Worm (Caenorhabditis elegans) whole organism, L4 larva: ENCODE measurements around the gene nhr-182.

ENCODE experiments used
- D1046.2 ChIP-seq: fragments of 200-800 bp; sonication (Bioruptor generic); IDR thresholded peaks from 2 replicates; pipeline ENCODE4 v1.3.6; 2022; ENCODE audit warnings: missing genetic modification characterization, missing compliant biosample characterization
- F37D6.2 ChIP-seq: sonication (generic microtip); optimal IDR thresholded peaks from 2 replicates; lab custom pipeline; 2016; ENCODE audit warnings: mild to moderate bottlenecking, missing genetic modification characterization, missing compliant biosample characterization
- F44E2.7 ChIP-seq: fragments of 200-800 bp; sonication (Bioruptor generic); IDR thresholded peaks from 2 replicates; pipeline ENCODE4 v2.1.2; 2022; ENCODE audit warnings: missing genetic modification characterization, missing compliant biosample characterization
- F49E8.2 ChIP-seq: sonication (generic microtip); optimal IDR thresholded peaks from 2 replicates; lab custom pipeline; 2016; ENCODE audit warnings: missing compliant biosample characterization, mild to moderate bottlenecking, missing genetic modification characterization, borderline replicate concordance
- T20F7.1 ChIP-seq: fragments of 200-800 bp; sonication (Bioruptor generic); optimal IDR thresholded peaks from 2 replicates; lab custom pipeline; 2018; ENCODE audit warnings: mild to moderate bottlenecking, missing genetic modification characterization, missing compliant biosample characterization
- T26A8.4 ChIP-seq: fragments of 200-800 bp; sonication (Bioruptor generic); IDR thresholded peaks from 2 replicates; pipeline ENCODE4 v1.3.6; 2022; ENCODE audit warnings: missing genetic modification characterization, missing compliant biosample characterization
- Y48G9A.11 ChIP-seq: fragments of 200-800 bp; sonication (Bioruptor generic); IDR thresholded peaks from 2 replicates; pipeline ENCODE4 v1.3.6; 2022; ENCODE audit warnings: missing genetic modification reagents, missing genetic modification characterization, missing compliant biosample characterization
- Y75B8A.6 ChIP-seq: fragments of 200-800 bp; sonication (Bioruptor generic); IDR thresholded peaks from 2 replicates; pipeline ENCODE4 v1.3.6; 2022; ENCODE audit warnings: missing genetic modification reagents, missing genetic modification characterization, missing compliant biosample characterization
- ZK337.2 ChIP-seq: fragments of 200-800 bp; sonication (Bioruptor generic); IDR thresholded peaks from 2 replicates; pipeline ENCODE4 v1.3.6; 2022; ENCODE audit warnings: missing genetic modification reagents, missing genetic modification characterization, missing compliant biosample characterization
- aha-1 ChIP-seq: fragments of 150-350 bp; peaks from one replicate; lab custom pipeline; 2014; ENCODE audit warnings: missing biosample characterization, missing genetic modification characterization
- aly-2 ChIP-seq: sonication (generic microtip); optimal IDR thresholded peaks from 2 replicates; lab custom pipeline; 2018; ENCODE audit warnings: missing biosample characterization, missing genetic modification characterization
- ama-1 ChIP-seq: fragments of 150-350 bp; optimal IDR thresholded peaks from 2 replicates; lab custom pipeline; 2014; ENCODE audit warnings: inconsistent platforms, mixed read lengths
- attf-4 ChIP-seq: sonication (generic microtip); optimal IDR thresholded peaks from 3 replicates; lab custom pipeline; 2017; ENCODE audit warnings: missing biosample characterization, missing genetic modification characterization
- ceh-20 ChIP-seq: fragments of 200-800 bp; sonication (Bioruptor generic); IDR thresholded peaks from 2 replicates; pipeline ENCODE4 v1.3.6; 2022; ENCODE audit warnings: missing genetic modification reagents, missing genetic modification characterization, missing compliant biosample characterization
- ces-1 ChIP-seq: fragments of 150-350 bp; sonication (generic microtip); optimal IDR thresholded peaks from 4 replicates; lab custom pipeline; 2014; ENCODE audit warnings: missing biosample characterization, missing genetic modification reagents, missing genetic modification characterization
- dmd-6 ChIP-seq: fragments of 200-800 bp; sonication (Bioruptor generic); IDR thresholded peaks from 2 replicates; pipeline ENCODE4 v1.3.6; 2022; ENCODE audit warnings: missing genetic modification reagents, missing genetic modification characterization, missing compliant biosample characterization
- dmd-9 ChIP-seq: fragments of 200-800 bp; sonication (Bioruptor generic); IDR thresholded peaks from 2 replicates; pipeline ENCODE4 v1.3.6; 2022; ENCODE audit warnings: missing genetic modification reagents, missing genetic modification characterization, missing compliant biosample characterization
- dpl-1 ChIP-seq: fragments of 150-350 bp; optimal IDR thresholded peaks from 2 replicates; lab custom pipeline; 2014; ENCODE audit warnings: missing biosample characterization, missing genetic modification reagents, missing genetic modification characterization
- duxl-1 ChIP-seq: sonication (generic microtip); optimal IDR thresholded peaks from 2 replicates; lab custom pipeline; 2016; ENCODE audit warnings: mild to moderate bottlenecking, missing genetic modification characterization, moderate library complexity, missing compliant biosample characterization; ENCODE audit not compliant: poor library complexity
- dve-1 ChIP-seq: sonication (generic microtip); optimal IDR thresholded peaks from 2 replicates; lab custom pipeline; 2017; ENCODE audit warnings: antibody characterized with exemption, mild to moderate bottlenecking, missing genetic modification characterization, missing compliant biosample characterization; ENCODE audit not compliant: insufficient read depth
- egl-43 ChIP-seq: fragments of 200-800 bp; sonication (Bioruptor generic); IDR thresholded peaks from 2 replicates; pipeline ENCODE4 v1.3.6; 2022; ENCODE audit warnings: missing genetic modification reagents, missing genetic modification characterization, missing compliant biosample characterization
- fkh-10 ChIP-seq: fragments of 150-350 bp; optimal IDR thresholded peaks from 2 replicates; lab custom pipeline; 2014; ENCODE audit warnings: missing biosample characterization, missing genetic modification reagents, missing genetic modification characterization
- hif-1 ChIP-seq, 2 experiments: sonication (generic microtip); optimal IDR thresholded peaks; 2 replicates each; lab custom pipeline; 2016 to 2017; ENCODE audit warnings: missing compliant biosample characterization in 2 of 2, missing genetic modification characterization in 2 of 2, missing genetic modification reagents in 2 of 2, missing genotype in 2 of 2, mild to moderate bottlenecking in 1 of 2
- hlh-30 ChIP-seq: sonication (generic microtip); optimal IDR thresholded peaks from 2 replicates; lab custom pipeline; 2017; ENCODE audit warnings: antibody characterized with exemption, mild to moderate bottlenecking, missing genetic modification characterization, missing compliant biosample characterization; ENCODE audit not compliant: insufficient read depth
- jun-1 ChIP-seq: fragments of 150-350 bp; optimal IDR thresholded peaks from 2 replicates; lab custom pipeline; 2014; ENCODE audit warnings: missing biosample characterization, missing genetic modification reagents, missing genetic modification characterization
- lim-7 ChIP-seq: fragments of 200-800 bp; sonication (Bioruptor generic); IDR thresholded peaks from 2 replicates; pipeline ENCODE4 v1.3.6; 2022; ENCODE audit warnings: missing genetic modification characterization, missing compliant biosample characterization
- lin-13 ChIP-seq: fragments of 150-350 bp; optimal IDR thresholded peaks from 2 replicates; lab custom pipeline; 2014; ENCODE audit warnings: missing biosample characterization, missing genetic modification reagents, missing genetic modification characterization
- lin-29 ChIP-seq: fragments of 200-800 bp; sonication (Bioruptor generic); IDR thresholded peaks from 2 replicates; pipeline ENCODE4 v1.3.6; 2022; ENCODE audit warnings: missing genetic modification reagents, missing genetic modification characterization, missing compliant biosample characterization
- lin-38 ChIP-seq: fragments of 200-800 bp; sonication (Bioruptor generic); IDR thresholded peaks from 2 replicates; pipeline ENCODE4 v1.3.6; 2022; ENCODE audit warnings: missing genetic modification reagents, missing genetic modification characterization, missing compliant biosample characterization
- mep-1 ChIP-seq: fragments of 150-350 bp; sonication (generic microtip); optimal IDR thresholded peaks from 3 replicates; lab custom pipeline; 2014; ENCODE audit warnings: missing biosample characterization, missing genetic modification characterization
- nhr-111 ChIP-seq: fragments of 200-800 bp; sonication (Bioruptor generic); optimal IDR thresholded peaks from 2 replicates; lab custom pipeline; 2018; ENCODE audit warnings: mild to moderate bottlenecking, missing genetic modification characterization, missing compliant biosample characterization
- nhr-28 ChIP-seq: fragments of 150-350 bp; optimal IDR thresholded peaks from 2 replicates; lab custom pipeline; 2014; ENCODE audit warnings: missing biosample characterization, missing genetic modification characterization
- nhr-48 ChIP-seq: sonication (generic microtip); optimal IDR thresholded peaks from 2 replicates; lab custom pipeline; 2016; ENCODE audit warnings: mild to moderate bottlenecking, missing genetic modification characterization, missing compliant biosample characterization
- nhr-76 ChIP-seq: fragments of 150-350 bp; optimal IDR thresholded peaks from 2 replicates; lab custom pipeline; 2014; ENCODE audit warnings: missing biosample characterization, missing genetic modification characterization
- nhr-77 ChIP-seq: fragments of 150-350 bp; optimal IDR thresholded peaks from 2 replicates; lab custom pipeline; 2014; ENCODE audit warnings: missing biosample characterization, missing genetic modification characterization
- pha-4 ChIP-seq, 2 experiments: fragments of 150-350 bp in 1 of 2; fragments of 200-800 bp in 1 of 2; sonication (Bioruptor generic) in 1 of 2; IDR thresholded peaks in 1 of 2; optimal IDR thresholded peaks in 1 of 2; 2 replicates each; pipeline versions ENCODE4 v1.3.6 to Lab custom; 2014 to 2022; ENCODE audit warnings: missing genetic modification characterization in 2 of 2, missing genetic modification reagents in 2 of 2, missing biosample characterization in 1 of 2, missing compliant biosample characterization in 1 of 2
- php-3 ChIP-seq: fragments of 200-800 bp; sonication (Bioruptor generic); IDR thresholded peaks from 2 replicates; pipeline ENCODE4 v1.3.6; 2022; ENCODE audit warnings: missing genetic modification reagents, missing genetic modification characterization, missing compliant biosample characterization
- set-16 ChIP-seq: fragments of 200-800 bp; sonication (Bioruptor generic); IDR thresholded peaks from 2 replicates; pipeline ENCODE4 v1.3.6; 2022; ENCODE audit warnings: missing genetic modification reagents, missing genetic modification characterization, missing compliant biosample characterization
- spr-1 ChIP-seq: sonication (generic microtip); optimal IDR thresholded peaks from 2 replicates; lab custom pipeline; 2016; ENCODE audit warnings: mild to moderate bottlenecking, missing genetic modification characterization, missing compliant biosample characterization
- tag-97 ChIP-seq: fragments of 200-800 bp; sonication (Bioruptor generic); IDR thresholded peaks from 2 replicates; pipeline ENCODE4 v1.3.6; 2022; ENCODE audit warnings: missing genetic modification characterization, missing compliant biosample characterization
- tra-1 ChIP-seq: fragments of 200-800 bp; sonication (Bioruptor generic); IDR thresholded peaks from 2 replicates; pipeline ENCODE4 v1.3.6; 2022; ENCODE audit warnings: missing genetic modification reagents, missing genetic modification characterization, missing compliant biosample characterization
- zag-1 ChIP-seq: fragments of 150-350 bp; optimal IDR thresholded peaks from 2 replicates; lab custom pipeline; 2014; ENCODE audit warnings: missing biosample characterization, missing genetic modification characterization
- zfp-2 ChIP-seq: sonication (generic microtip); optimal IDR thresholded peaks from 2 replicates; lab custom pipeline; 2016; ENCODE audit warnings: mild to moderate bottlenecking, missing genetic modification characterization, missing compliant biosample characterization
- zfp-3 ChIP-seq: fragments of 200-800 bp; sonication (Bioruptor generic); conservative IDR thresholded peaks from 2 replicates; pipeline ENCODE4 v1.3.6; 2022; ENCODE audit warnings: missing genetic modification reagents, missing genetic modification characterization, missing compliant biosample characterization
- zip-2 ChIP-seq: fragments of 150-350 bp; optimal IDR thresholded peaks from 2 replicates; lab custom pipeline; 2014; ENCODE audit warnings: missing biosample characterization, missing genetic modification characterization

nhr-182 gene

DNA sequence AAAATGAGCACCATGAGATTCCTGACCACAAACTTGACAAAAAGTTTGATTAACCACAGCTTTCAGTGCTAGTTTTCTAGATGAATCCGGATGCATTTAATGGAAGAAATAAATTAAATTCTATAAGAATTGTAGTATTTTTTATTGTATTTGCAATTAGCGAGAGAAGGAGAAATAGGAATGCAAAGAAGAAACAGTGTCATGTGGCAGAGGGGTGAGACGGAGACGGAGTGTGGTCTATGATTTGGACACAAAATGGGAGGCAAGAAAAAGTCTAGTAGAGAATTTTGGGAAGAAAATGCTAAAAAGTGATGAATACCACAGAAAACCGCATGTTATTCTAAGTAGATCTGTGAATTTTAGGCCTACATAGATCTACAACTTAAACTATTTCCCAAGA lies 18.3 kb upstream of the nhr-182 start, which contains the start of gene nhr-59 (continued):
- TF ChIP-seq nhr-77 (no peak), zfp-3 (GFP tag; lab: Robert Waterston, UW) (no peak), ces-1 (GFP tag; lab: Kevin White, UChicago) (no peak), dmd-9 (GFP tag; lab: Robert Waterston, UW) (no peak), nhr-111 (GFP tag; lab: Kevin White, UChicago) (no peak), D1046.2 (GFP tag; lab: Robert Waterston, UW) (no peak), jun-1 (tag; lab: Kevin White, UChicago) (no peak), lin-29 (GFP tag; lab: Robert Waterston, UW) (no peak), spr-1 (tag; lab: Kevin White, UChicago) (no peak), ama-1 (no peak), pha-4 (GFP tag; IDR thresholded peaks at IDR 0.05; lab: Robert Waterston, UW) (no peak), pha-4 (tag; optimal IDR thresholded peaks at IDR 0.05; lab: Kevin White, UChicago) (no peak), ceh-20 (GFP tag; lab: Robert Waterston, UW) (no peak), nhr-48 (tag; lab: Kevin White, UChicago) (no peak), T26A8.4 (GFP tag; lab: Robert Waterston, UW) (no peak), lin-38 (GFP tag; lab: Robert Waterston, UW) (no peak), zfp-2 (tag; lab: Kevin White, UChicago) (no peak), mep-1 (no peak), hlh-30 (tag; lab: Kevin White, UChicago) (peak; percentile 81), ZK337.2 (no peak), duxl-1 (no peak), fkh-10 (GFP tag; lab: Kevin White, UChicago) (no peak), T20F7.1 (GFP tag; lab: Kevin White, UChicago) (no peak), hif-1 (tag; optimal IDR thresholded peaks at IDR 0.05; lab: Kevin White, UChicago) (no peak), nhr-28 (tag; lab: Kevin White, UChicago) (peak; percentile 88), lim-7 (GFP tag; lab: Robert Waterston, UW) (no peak), nhr-76 (no peak), F49E8.2 (no peak), dmd-6 (GFP tag; lab: Robert Waterston, UW) (peak; percentile 26; the same call in 1 of the 2 replicates), F37D6.2 (tag; lab: Kevin White, UChicago) (no peak), Y75B8A.6 (GFP tag; lab: Robert Waterston, UW) (no peak), aly-2 (tag; lab: Kevin White, UChicago) (no peak), php-3 (no peak), zip-2 (no peak), aha-1 (tag; lab: Kevin White, UChicago) (peak; percentile 23), zag-1 (tag; lab: Kevin White, UChicago) (no peak), egl-43 (GFP tag; lab: Robert Waterston, UW) (no peak)

DNA sequence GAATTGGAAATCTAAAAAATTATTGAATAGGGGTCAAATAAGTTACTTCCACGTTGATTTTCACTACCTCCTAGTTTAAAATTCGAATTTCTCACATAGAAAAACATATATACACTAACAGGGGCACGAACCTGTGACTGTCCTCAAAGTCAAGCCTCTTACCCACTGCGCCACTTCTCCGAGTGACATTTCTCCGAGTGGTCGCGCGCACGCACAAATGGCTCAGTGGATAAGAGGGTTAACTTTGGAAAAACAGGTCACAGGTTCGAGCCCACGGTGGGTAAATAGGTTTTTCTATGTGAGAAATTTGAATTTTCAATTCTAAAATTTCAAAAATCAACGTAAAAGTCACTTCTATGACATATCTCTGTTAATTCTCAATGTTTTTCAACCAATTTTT lies 17.5 kb upstream of the nhr-182 start:
- TF ChIP-seq F44E2.7 = no peak
- no peak for TF ChIP-seq dpl-1 (GFP tag; lab: Kevin White, UChicago)
- TF ChIP-seq tag-97 (GFP tag; lab: Robert Waterston, UW) = no peak
- TF ChIP-seq lin-13 = peak; percentile 26
- no peak for TF ChIP-seq tra-1 (GFP tag; lab: Robert Waterston, UW)
- no peak for TF ChIP-seq nhr-76
- TF ChIP-seq hlh-30 (tag; lab: Kevin White, UChicago) = peak; percentile 34
- TF ChIP-seq Y48G9A.11 (GFP tag; lab: Robert Waterston, UW) = 0 out of 2 replicates have a peak, but pooled peaks have one; percentile 43
- TF ChIP-seq attf-4 (tag; lab: Kevin White, UChicago) = no peak
- no peak for TF ChIP-seq duxl-1
- peak; percentile 3 for TF ChIP-seq dve-1 (tag; lab: Kevin White, UChicago)
- no peak for TF ChIP-seq zip-2
- TF ChIP-seq set-16 (GFP tag; lab: Robert Waterston, UW) = no peak
